Worm (Caenorhabditis elegans): Measurements from ENCODE around the gene Y105C5B.25.

The Y105C5B.25 gene

ce11 chrIV:16172786-16173371 is 25.9 kb upstream of the Y105C5B.25 start:
- TF ChIP-seq sma-9 (GFP tag; optimal IDR thresholded peaks at IDR 0.05) (peak; percentile 2), sma-9 (tag; optimal IDR thresholded peaks at IDR 0.05) (no peak), lin-39 (tag; optimal IDR thresholded peaks at IDR 0.05) (no peak), ama-1 (optimal IDR thresholded peaks at IDR 0.05) (peak; percentile 91)

DNA sequence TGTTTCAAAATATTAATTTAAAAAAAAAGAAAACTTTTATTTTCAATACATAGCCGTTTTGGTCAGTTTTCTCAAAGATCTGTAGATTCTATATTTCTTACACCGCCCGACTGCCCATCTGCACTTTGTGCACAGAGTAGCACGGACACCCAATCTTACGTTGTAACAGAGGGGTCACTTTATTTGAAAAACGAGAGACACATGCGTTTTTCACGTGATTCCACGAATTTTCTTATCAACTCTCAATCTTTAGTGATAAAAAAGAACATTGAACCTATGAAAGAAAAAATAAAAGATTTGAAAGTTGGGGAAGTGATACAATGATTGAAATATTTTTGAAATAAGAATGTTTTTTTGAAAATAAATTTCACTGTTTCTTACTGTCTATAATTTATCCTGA is 24.4 kb upstream of the Y105C5B.25 start:
- TF ChIP-seq F13H6.1 (tag; optimal IDR thresholded peaks at IDR 0.05) = peak; percentile 68
- TF ChIP-seq egl-27 (tag; optimal IDR thresholded peaks at IDR 0.05) = no peak
- TF ChIP-seq sma-3 (GFP tag; optimal IDR thresholded peaks at IDR 0.05) = peak; percentile 4
- TF ChIP-seq unc-39 (tag; optimal IDR thresholded peaks at IDR 0.05) = no peak
- no peak for TF ChIP-seq nhr-237 (tag; optimal IDR thresholded peaks at IDR 0.05)
- TF ChIP-seq gmeb-1 (tag; optimal IDR thresholded peaks at IDR 0.05) = peak; percentile 1
- peak; percentile 25 for TF ChIP-seq nhr-129 (tag; optimal IDR thresholded peaks at IDR 0.05)
- TF ChIP-seq crh-2 (tag; optimal IDR thresholded peaks at IDR 0.05) = no peak
- TF ChIP-seq nhr-12 (tag; optimal IDR thresholded peaks at IDR 0.05) = no peak
- TF ChIP-seq unc-55 (GFP tag; optimal IDR thresholded peaks at IDR 0.05) = no peak
- no peak for TF ChIP-seq lin-13 (GFP tag; optimal IDR thresholded peaks at IDR 0.05)
- TF ChIP-seq fos-1 (tag; optimal IDR thresholded peaks at IDR 0.05) = no peak
- peak; percentile 82 for TF ChIP-seq sma-9 (GFP tag; optimal IDR thresholded peaks at IDR 0.05)
- TF ChIP-seq sma-9 (tag; optimal IDR thresholded peaks at IDR 0.05) = no peak
- peak; percentile 36 for TF ChIP-seq nhr-21 (tag; optimal IDR thresholded peaks at IDR 0.05)
- no peak for TF ChIP-seq aly-2 (tag; optimal IDR thresholded peaks at IDR 0.05)
- no peak for TF ChIP-seq nhr-6 (tag; optimal IDR thresholded peaks at IDR 0.05)
- TF ChIP-seq ama-1 (optimal IDR thresholded peaks at IDR 0.05) = peak; percentile 50
- TF ChIP-seq ztf-4 (tag; optimal IDR thresholded peaks at IDR 0.05) = no peak

ce11 chrIV:16170606-16171033 is 23.7 kb upstream of the Y105C5B.25 start, which contains the start of gene gln-3:
gln-3 (minus strand) TSS chrIV:16170678.
- TF ChIP-seq blmp-1 (tag; optimal IDR thresholded peaks at IDR 0.05; ENCODE audit: insufficient read depth) (peak; percentile 95), nhr-21 (tag; optimal IDR thresholded peaks at IDR 0.05) (peak; percentile 66), nhr-10 (tag; optimal IDR thresholded peaks at IDR 0.05) (no peak), sma-3 (GFP tag; optimal IDR thresholded peaks at IDR 0.05) (peak; percentile 49), nhr-23 (tag; optimal IDR thresholded peaks at IDR 0.05) (no peak), C34F6.9 (tag; optimal IDR thresholded peaks at IDR 0.05) (no peak), ama-1 (optimal IDR thresholded peaks at IDR 0.05) (peak; percentile 90), gmeb-1 (tag; optimal IDR thresholded peaks at IDR 0.05) (peak; percentile 58), nhr-11 (tag; optimal IDR thresholded peaks at IDR 0.05) (no peak), crh-2 (tag; optimal IDR thresholded peaks at IDR 0.05) (peak; percentile 30), lsy-2 (tag; optimal IDR thresholded peaks at IDR 0.05) (peak in 1 of 2 experiments; percentile 14), ZK546.5 (tag; optimal IDR thresholded peaks at IDR 0.05) (no peak), sma-9 (GFP tag; optimal IDR thresholded peaks at IDR 0.05) (peak; percentile 79), sma-9 (tag; optimal IDR thresholded peaks at IDR 0.05) (no peak), elt-3 (tag; optimal IDR thresholded peaks at IDR 0.05) (no peak), nhr-77 (tag; optimal IDR thresholded peaks at IDR 0.05) (no peak), nhr-129 (tag; optimal IDR thresholded peaks at IDR 0.05) (peak; percentile 17), zag-1 (tag; optimal IDR thresholded peaks at IDR 0.05) (no peak), Y55F3AM.14 (GFP tag; optimal IDR thresholded peaks at IDR 0.05) (no peak), nhr-25 (tag; optimal IDR thresholded peaks at IDR 0.05) (peak; percentile 2), F13H6.1 (tag; optimal IDR thresholded peaks at IDR 0.05) (peak; percentile 51), snpc-4 (tag; optimal IDR thresholded peaks at IDR 0.05) (no peak)

ce11 chrIV:16169443-16170105 is 22.6 kb upstream of the Y105C5B.25 start:
- no peak for TF ChIP-seq alr-1 (tag; optimal IDR thresholded peaks at IDR 0.05)
- no peak for TF ChIP-seq zag-1 (tag; optimal IDR thresholded peaks at IDR 0.05)
- TF ChIP-seq lsy-2 (tag; optimal IDR thresholded peaks at IDR 0.05) = no peak
- no peak for TF ChIP-seq nhr-12 (tag; optimal IDR thresholded peaks at IDR 0.05)
- no peak for TF ChIP-seq nhr-6 (tag; optimal IDR thresholded peaks at IDR 0.05)
- peak; percentile 5 for TF ChIP-seq C34F6.9 (tag; optimal IDR thresholded peaks at IDR 0.05)
- peak; percentile 72 for TF ChIP-seq nhr-129 (tag; optimal IDR thresholded peaks at IDR 0.05)
- peak; percentile 63 for TF ChIP-seq sma-9 (GFP tag; optimal IDR thresholded peaks at IDR 0.05)
- TF ChIP-seq sma-9 (tag; optimal IDR thresholded peaks at IDR 0.05) = no peak
- TF ChIP-seq nhr-21 (tag; optimal IDR thresholded peaks at IDR 0.05) = peak; percentile 86
- no peak for TF ChIP-seq ceh-16 (tag; optimal IDR thresholded peaks at IDR 0.05)
- TF ChIP-seq ceh-82 (tag; optimal IDR thresholded peaks at IDR 0.05) = no peak
- TF ChIP-seq skn-1 (tag; optimal IDR thresholded peaks at IDR 0.05) = no peak
- TF ChIP-seq sem-4 (tag; optimal IDR thresholded peaks at IDR 0.05) = no peak
- TF ChIP-seq R02D3.7 (tag; optimal IDR thresholded peaks at IDR 0.05) = no peak
- peak; percentile 29 for TF ChIP-seq gmeb-1 (tag; optimal IDR thresholded peaks at IDR 0.05)
- TF ChIP-seq mdl-1 (tag; optimal IDR thresholded peaks at IDR 0.05) = peak in 1 of 2 experiments; percentile 2
- TF ChIP-seq ztf-4 (tag; optimal IDR thresholded peaks at IDR 0.05) = no peak
- no peak for TF ChIP-seq unc-39 (tag; optimal IDR thresholded peaks at IDR 0.05)
- TF ChIP-seq F13H6.1 (tag; optimal IDR thresholded peaks at IDR 0.05) = peak; percentile 45
- TF ChIP-seq crh-2 (tag; optimal IDR thresholded peaks at IDR 0.05) = no peak
- peak; percentile 41 for TF ChIP-seq nhr-25 (tag; optimal IDR thresholded peaks at IDR 0.05)
- no peak for TF ChIP-seq elt-1 (tag; optimal IDR thresholded peaks at IDR 0.05)
- no peak for TF ChIP-seq elt-3 (tag; optimal IDR thresholded peaks at IDR 0.05)
- no peak for TF ChIP-seq Y55F3AM.14 (GFP tag; optimal IDR thresholded peaks at IDR 0.05)
- TF ChIP-seq sma-3 (GFP tag; optimal IDR thresholded peaks at IDR 0.05) = peak; percentile 50
- TF ChIP-seq ama-1 (optimal IDR thresholded peaks at IDR 0.05) = peak; percentile 39
- TF ChIP-seq ZK546.5 (tag; optimal IDR thresholded peaks at IDR 0.05) = no peak
